Worm (Caenorhabditis elegans) whole organism, young adult: ENCODE data around the gene C05B5.8.

ENCODE experiments used
- D2030.7 ChIP-seq: fragments of 200-800 bp; sonication (Bioruptor generic); IDR thresholded peaks from 2 replicates; pipeline ENCODE4 v1.3.6; 2022; ENCODE audit warnings: missing genetic modification reagents, missing genetic modification characterization, missing compliant biosample characterization
- F23B12.7 ChIP-seq: sonication (generic microtip); optimal IDR thresholded peaks from 2 replicates; lab custom pipeline; 2017; ENCODE audit warnings: missing genetic modification characterization, mild to moderate bottlenecking, missing compliant biosample characterization, antibody characterized with exemption, moderate library complexity; ENCODE audit not compliant: insufficient read depth
- ceh-100 ChIP-seq: fragments of 200-800 bp; sonication (Bioruptor generic); IDR thresholded peaks from 2 replicates; pipeline ENCODE4 v1.3.6; 2022; ENCODE audit warnings: missing genetic modification reagents, missing genetic modification characterization, missing compliant biosample characterization
- die-1 ChIP-seq: sonication (generic microtip); optimal IDR thresholded peaks from 2 replicates; lab custom pipeline; 2016; ENCODE audit warnings: missing genotype, mild to moderate bottlenecking, missing genetic modification characterization, missing compliant biosample characterization
- hlh-26 ChIP-seq: fragments of 200-800 bp; sonication (Bioruptor generic); conservative IDR thresholded peaks from 2 replicates; pipeline ENCODE4 v1.3.6; 2022; ENCODE audit warnings: missing genetic modification reagents, missing genetic modification characterization, missing compliant biosample characterization
- hsf-1 ChIP-seq: fragments of 200-800 bp; sonication (Bioruptor generic); IDR thresholded peaks from 2 replicates; pipeline ENCODE4 v1.3.6; 2022; ENCODE audit warnings: missing genetic modification reagents, missing genetic modification characterization, missing compliant biosample characterization
- lsy-27 ChIP-seq: sonication (generic microtip); optimal IDR thresholded peaks from 2 replicates; lab custom pipeline; 2017; ENCODE audit warnings: missing genetic modification characterization, mild to moderate bottlenecking, missing compliant biosample characterization, antibody characterized with exemption, missing genotype, borderline replicate concordance; ENCODE audit not compliant: insufficient read depth
- nfya-1 ChIP-seq: sonication (generic microtip); optimal IDR thresholded peaks from 2 replicates; lab custom pipeline; 2017; ENCODE audit warnings: antibody characterized with exemption, missing compliant biosample characterization, missing genetic modification characterization, borderline replicate concordance; ENCODE audit not compliant: insufficient read depth
- nhr-90 ChIP-seq: sonication (generic microtip); optimal IDR thresholded peaks from 2 replicates; lab custom pipeline; 2016; ENCODE audit warnings: missing genotype, mild to moderate bottlenecking, missing genetic modification characterization, missing compliant biosample characterization
- pha-4 ChIP-seq: fragments of 150-350 bp; sonication (generic microtip); optimal IDR thresholded peaks from 2 replicates; lab custom pipeline; 2014; ENCODE audit warnings: missing biosample characterization, missing genetic modification reagents, missing genetic modification characterization
- zfh-2 ChIP-seq: fragments of 200-800 bp; sonication (Bioruptor generic); conservative IDR thresholded peaks from 2 replicates; pipeline ENCODE4 v1.3.6; 2022; ENCODE audit warnings: missing genetic modification reagents, missing genetic modification characterization, missing compliant biosample characterization

DNA sequence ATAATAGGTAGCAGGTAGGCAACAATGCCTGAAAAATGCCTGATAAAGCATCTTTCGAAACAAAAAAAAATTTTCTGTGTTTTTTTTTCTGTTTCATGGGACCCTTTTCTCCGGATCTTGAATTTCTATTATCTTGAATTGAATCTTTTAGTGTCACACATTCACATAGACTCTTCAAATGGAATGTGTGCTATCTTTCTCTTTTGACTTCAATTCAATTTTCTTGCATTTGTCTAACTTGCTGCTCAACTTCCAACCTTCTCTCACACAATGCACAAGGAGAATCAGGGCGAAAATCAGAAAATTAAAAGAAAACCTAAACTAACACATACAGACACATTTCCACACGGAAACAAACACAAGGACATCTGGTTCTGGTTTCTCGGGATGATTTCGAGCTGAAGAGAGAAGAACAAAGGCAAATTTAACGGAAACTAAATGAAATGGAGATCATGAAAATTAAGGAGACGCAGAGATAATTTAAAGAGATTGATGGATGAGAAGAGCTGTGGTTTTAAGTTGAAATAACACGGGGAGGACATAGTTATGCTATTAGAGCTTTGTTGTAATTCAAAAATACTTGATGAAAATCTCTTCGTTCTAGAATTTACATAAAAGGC lies 34.3 kb downstream of the C05B5.8 start:
- TF ChIP-seq lsy-27 (tag; lab: Kevin White, UChicago) (no peak), pha-4 (tag; lab: Kevin White, UChicago) (no peak), zfh-2 (no peak), D2030.7 (GFP tag; lab: Robert Waterston, UW) (no peak), hsf-1 (GFP tag; lab: Robert Waterston, UW) (no peak), F23B12.7 (no peak), nhr-90 (tag; lab: Kevin White, UChicago) (no peak), ceh-100 (GFP tag; lab: Robert Waterston, UW) (no peak), die-1 (tag; lab: Kevin White, UChicago) (no peak), hlh-26 (no peak), nfya-1 (tag; lab: Kevin White, UChicago) (no peak)
